Worm (Caenorhabditis elegans): ENCODE results near the gene xbp-1.

DNA sequence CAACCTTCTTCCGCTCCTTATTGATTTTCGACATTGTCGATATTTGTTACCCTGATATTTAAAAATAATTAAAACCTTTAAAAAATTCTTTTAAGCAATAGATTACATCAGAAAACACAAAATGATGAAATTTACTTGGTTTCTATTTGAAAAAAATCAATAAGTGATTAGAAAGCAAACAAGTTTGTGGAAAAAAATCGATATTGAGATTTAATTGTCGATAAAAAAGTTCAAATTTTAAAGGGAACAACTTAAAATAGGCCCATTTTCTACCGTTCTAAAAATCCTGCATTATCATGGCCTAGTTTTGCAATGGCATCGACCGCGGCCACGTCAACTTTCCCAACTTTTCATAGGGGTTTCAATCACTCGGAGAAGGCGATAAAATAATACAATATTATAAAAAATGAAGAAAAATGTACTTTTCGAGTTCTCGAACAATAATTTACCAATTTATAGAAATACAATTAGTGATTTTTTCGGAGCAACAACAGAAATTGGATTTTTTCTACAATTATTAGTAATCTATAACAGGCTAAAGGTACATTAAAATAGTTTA is 6.8 kb upstream of the xbp-1 start, which contains the start of gene lars-1:
- TF ChIP-seq ama-1 (optimal IDR thresholded peaks at IDR 0.05) (no peak), nhr-10 (tag; optimal IDR thresholded peaks at IDR 0.05) (no peak), Y75B8A.6 (GFP tag; IDR thresholded peaks at IDR 0.05) (no peak), daf-19 (GFP tag; conservative IDR thresholded peaks at IDR 0.05) (no peak), nhr-77 (tag; optimal IDR thresholded peaks at IDR 0.05) (no peak)
